Worm (Caenorhabditis elegans) whole organism, mixed stage, embryonic: ENCODE results near the gene F41H10.12.

ENCODE experiments used
- M03D4.4 ChIP-seq: sonication (generic microtip); optimal IDR thresholded peaks from 2 replicates; lab custom pipeline; 2017; ENCODE audit warnings: mild to moderate bottlenecking, missing genetic modification characterization, missing compliant biosample characterization
- bed-3 ChIP-seq: fragments of 200-800 bp; sonication (Bioruptor generic); optimal IDR thresholded peaks from 3 replicates; lab custom pipeline; 2018; ENCODE audit warnings: mild to moderate bottlenecking, missing genetic modification characterization, moderate library complexity, missing compliant biosample characterization
- blmp-1 ChIP-seq: fragments of 150-350 bp; optimal IDR thresholded peaks from 2 replicates; lab custom pipeline; 2014; ENCODE audit warnings: missing biosample characterization, missing genetic modification characterization
- ceh-39 ChIP-seq: fragments of 150-350 bp; optimal IDR thresholded peaks from 2 replicates; lab custom pipeline; 2014; ENCODE audit warnings: missing biosample characterization, missing genetic modification characterization
- ceh-43 ChIP-seq: fragments of 200-800 bp; sonication (Bioruptor generic); optimal IDR thresholded peaks from 2 replicates; lab custom pipeline; 2018; ENCODE audit warnings: mild to moderate bottlenecking, missing genetic modification characterization, moderate library complexity, missing compliant biosample characterization
- ceh-83 ChIP-seq: fragments of 200-800 bp; sonication (Bioruptor generic); optimal IDR thresholded peaks from 2 replicates; lab custom pipeline; 2018; ENCODE audit warnings: mild to moderate bottlenecking, missing genetic modification characterization, missing compliant biosample characterization
- ces-1 ChIP-seq: fragments of 150-350 bp; optimal IDR thresholded peaks from 2 replicates; lab custom pipeline; 2014; ENCODE audit warnings: missing biosample characterization, missing genetic modification reagents, missing genetic modification characterization
- cnd-1 ChIP-seq: fragments of 200-800 bp; sonication (Bioruptor generic); optimal IDR thresholded peaks from 2 replicates; lab custom pipeline; 2018; ENCODE audit warnings: mild to moderate bottlenecking, missing genetic modification characterization, missing compliant biosample characterization
- drap-1 ChIP-seq: fragments of 200-800 bp; sonication (Bioruptor generic); optimal IDR thresholded peaks from 3 replicates; lab custom pipeline; 2018; ENCODE audit warnings: mild to moderate bottlenecking, missing genetic modification characterization, missing compliant biosample characterization
- elt-1 ChIP-seq: sonication (generic microtip); optimal IDR thresholded peaks from 2 replicates; lab custom pipeline; 2017; ENCODE audit warnings: missing genetic modification characterization, mild to moderate bottlenecking, missing compliant biosample characterization, antibody characterized with exemption, moderate library complexity, borderline replicate concordance; ENCODE audit not compliant: insufficient read depth
- elt-3 ChIP-seq: fragments of 150-350 bp; optimal IDR thresholded peaks from 2 replicates; lab custom pipeline; 2014; ENCODE audit warnings: missing biosample characterization, missing genetic modification characterization
- flh-1 ChIP-seq: fragments of 200-800 bp; sonication (Bioruptor generic); optimal IDR thresholded peaks from 2 replicates; lab custom pipeline; 2018; ENCODE audit warnings: mild to moderate bottlenecking, missing genetic modification characterization, moderate library complexity, missing compliant biosample characterization
- ham-2 ChIP-seq: fragments of 200-800 bp; sonication (Bioruptor generic); optimal IDR thresholded peaks from 2 replicates; lab custom pipeline; 2018; ENCODE audit warnings: mild to moderate bottlenecking, missing genetic modification characterization, missing compliant biosample characterization
- hlh-1 ChIP-seq: fragments of 150-350 bp; optimal IDR thresholded peaks from 2 replicates; lab custom pipeline; 2014; ENCODE audit warnings: missing biosample characterization, missing genetic modification reagents, missing genetic modification characterization
- lin-13 ChIP-seq: fragments of 150-350 bp; optimal IDR thresholded peaks from 2 replicates; lab custom pipeline; 2014; ENCODE audit warnings: missing biosample characterization, missing genetic modification characterization
- lin-32 ChIP-seq: fragments of 200-800 bp; sonication (Bioruptor generic); optimal IDR thresholded peaks from 2 replicates; lab custom pipeline; 2018; ENCODE audit warnings: mild to moderate bottlenecking, missing genetic modification characterization, missing compliant biosample characterization
- lsy-2 ChIP-seq: fragments of 150-350 bp; optimal IDR thresholded peaks from 2 replicates; lab custom pipeline; 2014; ENCODE audit warnings: missing biosample characterization, missing genetic modification characterization
- mab-5 ChIP-seq: fragments of 150-350 bp; optimal IDR thresholded peaks from 2 replicates; lab custom pipeline; 2014; ENCODE audit warnings: missing biosample characterization, missing genetic modification characterization
- mep-1 ChIP-seq: fragments of 150-350 bp; optimal IDR thresholded peaks from 2 replicates; lab custom pipeline; 2017; ENCODE audit warnings: missing biosample characterization, missing genetic modification reagents, missing genetic modification characterization, inconsistent platforms
- mls-2 ChIP-seq: sonication (generic microtip); optimal IDR thresholded peaks from 2 replicates; lab custom pipeline; 2016; ENCODE audit warnings: mild to moderate bottlenecking, missing genetic modification characterization, moderate library complexity, missing compliant biosample characterization
- nhr-12 ChIP-seq: fragments of 150-350 bp; optimal IDR thresholded peaks from 2 replicates; lab custom pipeline; 2014; ENCODE audit warnings: missing biosample characterization, missing genetic modification characterization
- nhr-2 ChIP-seq: fragments of 150-350 bp; optimal IDR thresholded peaks from 2 replicates; lab custom pipeline; 2014; ENCODE audit warnings: missing biosample characterization, missing genetic modification characterization
- nhr-237 ChIP-seq: fragments of 150-350 bp; optimal IDR thresholded peaks from 2 replicates; lab custom pipeline; 2014; ENCODE audit warnings: missing biosample characterization, missing genetic modification characterization
- nhr-28 ChIP-seq: fragments of 150-350 bp; optimal IDR thresholded peaks from 2 replicates; lab custom pipeline; 2014; ENCODE audit warnings: missing biosample characterization, missing genetic modification characterization
- pha-4 ChIP-seq: fragments of 150-350 bp; optimal IDR thresholded peaks from 2 replicates; lab custom pipeline; 2018; ENCODE audit warnings: missing biosample characterization, missing genetic modification reagents, missing genetic modification characterization
- sem-2 ChIP-seq: fragments of 200-800 bp; sonication (Bioruptor generic); optimal IDR thresholded peaks from 2 replicates; lab custom pipeline; 2018; ENCODE audit warnings: mild to moderate bottlenecking, missing genetic modification characterization, missing compliant biosample characterization
- snpc-4 ChIP-seq: fragments of 150-350 bp; optimal IDR thresholded peaks from 2 replicates; lab custom pipeline; 2014; ENCODE audit warnings: missing biosample characterization, missing genetic modification characterization
- sptf-1 ChIP-seq: sonication (generic microtip); optimal IDR thresholded peaks from 2 replicates; lab custom pipeline; 2017; ENCODE audit warnings: mild to moderate bottlenecking, missing genetic modification characterization, moderate library complexity, missing compliant biosample characterization
- tbx-8 ChIP-seq: fragments of 200-800 bp; sonication (Bioruptor generic); optimal IDR thresholded peaks from 2 replicates; lab custom pipeline; 2018; ENCODE audit warnings: mild to moderate bottlenecking, missing genetic modification characterization, moderate library complexity, missing compliant biosample characterization
- unc-120 ChIP-seq: sonication (generic microtip); optimal IDR thresholded peaks from 2 replicates; lab custom pipeline; 2017; ENCODE audit warnings: missing genetic modification characterization, missing compliant biosample characterization; ENCODE audit not compliant: poor library complexity, severe bottlenecking
- unc-62 ChIP-seq: fragments of 150-350 bp; optimal IDR thresholded peaks from 2 replicates; lab custom pipeline; 2014; ENCODE audit warnings: missing biosample characterization, missing genetic modification reagents, missing genetic modification characterization
- ztf-11 ChIP-seq: fragments of 150-350 bp; optimal IDR thresholded peaks from 2 replicates; lab custom pipeline; 2014; ENCODE audit warnings: missing biosample characterization, missing genetic modification characterization

The F41H10.12 gene

ce11 chrIV:5367899-5368298 is 17.2 kb upstream of the F41H10.12 start:
- TF ChIP-seq snpc-4 (tag; lab: Kevin White, UChicago) = no peak
- TF ChIP-seq nhr-12 (tag; lab: Kevin White, UChicago) = no peak
- no peak for TF ChIP-seq elt-1 (tag; lab: Kevin White, UChicago)
- TF ChIP-seq nhr-237 = no peak
- no peak for TF ChIP-seq cnd-1 (tag; lab: Kevin White, UChicago)
- no peak for TF ChIP-seq hlh-1 (tag; lab: Kevin White, UChicago)
- no peak for TF ChIP-seq nhr-2
- TF ChIP-seq lsy-2 (tag; lab: Kevin White, UChicago) = no peak
- TF ChIP-seq nhr-28 (tag; lab: Kevin White, UChicago) = no peak
- no peak for TF ChIP-seq unc-62
- no peak for TF ChIP-seq mls-2 (tag; lab: Kevin White, UChicago)

- TF ChIP-seq cnd-1 (tag; lab: Kevin White, UChicago) (no peak), ces-1 (GFP tag; lab: Kevin White, UChicago) (peak; percentile 43), elt-3 (tag; lab: Kevin White, UChicago) (no peak), nhr-12 (tag; lab: Kevin White, UChicago) (no peak), tbx-8 (no peak), mls-2 (tag; lab: Kevin White, UChicago) (no peak), nhr-237 (no peak), bed-3 (GFP tag; lab: Kevin White, UChicago) (no peak), drap-1 (GFP tag; lab: Kevin White, UChicago) (no peak), ham-2 (GFP tag; lab: Kevin White, UChicago) (peak; percentile 71), flh-1 (GFP tag; lab: Kevin White, UChicago) (no peak), unc-62 (no peak), lsy-2 (tag; lab: Kevin White, UChicago) (no peak), pha-4 (tag; lab: Kevin White, UChicago) (no peak), lin-13 (no peak), ceh-39 (no peak), snpc-4 (tag; lab: Kevin White, UChicago) (no peak)
Observed at ce11 chrIV:5368860-5369259, 16.3 kb upstream of the F41H10.12 start.

- TF ChIP-seq sem-2 = no peak
- TF ChIP-seq pha-4 (tag; lab: Kevin White, UChicago) = no peak
- no peak for TF ChIP-seq M03D4.4 (tag; lab: Kevin White, UChicago)
- TF ChIP-seq lin-32 (GFP tag; lab: Kevin White, UChicago) = no peak
- no peak for TF ChIP-seq ztf-11
- TF ChIP-seq lin-13 = no peak
- no peak for TF ChIP-seq elt-1 (tag; lab: Kevin White, UChicago)
- TF ChIP-seq sptf-1 (tag; lab: Kevin White, UChicago) = no peak
- TF ChIP-seq nhr-28 (tag; lab: Kevin White, UChicago) = no peak
- TF ChIP-seq drap-1 (GFP tag; lab: Kevin White, UChicago) = no peak
- no peak for TF ChIP-seq unc-62
- no peak for TF ChIP-seq nhr-237
- no peak for TF ChIP-seq tbx-8
- no peak for TF ChIP-seq nhr-12 (tag; lab: Kevin White, UChicago)
- no peak for TF ChIP-seq blmp-1
- TF ChIP-seq snpc-4 (tag; lab: Kevin White, UChicago) = no peak
- no peak for TF ChIP-seq lsy-2 (tag; lab: Kevin White, UChicago)
- no peak for TF ChIP-seq ham-2 (GFP tag; lab: Kevin White, UChicago)
Observed at ce11 chrIV:5369414-5369813, 15.7 kb upstream of the F41H10.12 start, which contains the start of gene F41H10.3. Gene F41H10.3, plus strand, starts transcription at chrIV:5369801.

- TF ChIP-seq unc-62 (no peak), snpc-4 (tag; lab: Kevin White, UChicago) (no peak), nhr-12 (tag; lab: Kevin White, UChicago) (no peak), sem-2 (no peak), nhr-2 (no peak), M03D4.4 (tag; lab: Kevin White, UChicago) (peak; percentile 79), drap-1 (GFP tag; lab: Kevin White, UChicago) (no peak), elt-1 (tag; lab: Kevin White, UChicago) (no peak), blmp-1 (no peak), ceh-39 (peak; percentile 6), lsy-2 (tag; lab: Kevin White, UChicago) (peak; percentile 54), ceh-83 (GFP tag; lab: Kevin White, UChicago) (no peak), mls-2 (tag; lab: Kevin White, UChicago) (no peak), unc-120 (tag; lab: Kevin White, UChicago) (peak; percentile 43), ztf-11 (no peak), nhr-237 (peak; percentile 65), ces-1 (GFP tag; lab: Kevin White, UChicago) (peak; percentile 20), mab-5 (tag; lab: Kevin White, UChicago) (no peak), mep-1 (peak; percentile 68), bed-3 (GFP tag; lab: Kevin White, UChicago) (no peak), ceh-43 (GFP tag; lab: Kevin White, UChicago) (peak; percentile 0), sptf-1 (tag; lab: Kevin White, UChicago) (peak; percentile 71)
Observed at ce11 chrIV:5370914-5371313, 14.2 kb upstream of the F41H10.12 start.
